Worm (Caenorhabditis elegans): ENCODE measurements around the gene clc-27.

DNA sequence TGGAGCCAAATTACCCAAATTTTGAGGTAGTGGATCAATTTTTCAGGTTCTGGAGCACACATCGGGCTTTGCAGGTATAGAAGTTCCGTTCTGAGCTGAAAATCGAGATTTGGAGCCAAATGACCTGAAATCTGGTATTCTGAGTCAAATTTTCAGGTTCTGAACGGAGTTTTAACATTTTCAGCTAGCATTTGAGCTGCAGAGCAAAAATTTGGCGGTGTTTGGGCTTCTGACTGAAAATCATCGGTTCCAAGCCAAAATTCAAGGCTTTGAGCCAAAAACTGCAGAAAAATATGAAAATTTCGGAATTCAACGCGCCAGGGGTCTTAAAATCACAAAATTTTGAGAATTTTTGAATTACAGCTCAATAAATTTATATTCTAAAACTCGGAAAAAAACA, 22.8 kb downstream of the clc-27 start, which contains the start of the genes clc-26 and E_BE45912.2:
- no peak for TF ChIP-seq cog-1 (tag; optimal IDR thresholded peaks at IDR 0.05)
- TF ChIP-seq med-1 (GFP tag; optimal IDR thresholded peaks at IDR 0.05; ENCODE audit: insufficient read depth): no peak
- TF ChIP-seq ztf-23 (GFP tag; IDR thresholded peaks at IDR 0.05): no peak
- TF ChIP-seq klf-2 (GFP tag; conservative IDR thresholded peaks at IDR 0.05): no peak

All from whole organism, midembryonic.